Worm (Caenorhabditis elegans): Measurements from ENCODE around the gene clic-1.

clic-1 gene

DNA sequence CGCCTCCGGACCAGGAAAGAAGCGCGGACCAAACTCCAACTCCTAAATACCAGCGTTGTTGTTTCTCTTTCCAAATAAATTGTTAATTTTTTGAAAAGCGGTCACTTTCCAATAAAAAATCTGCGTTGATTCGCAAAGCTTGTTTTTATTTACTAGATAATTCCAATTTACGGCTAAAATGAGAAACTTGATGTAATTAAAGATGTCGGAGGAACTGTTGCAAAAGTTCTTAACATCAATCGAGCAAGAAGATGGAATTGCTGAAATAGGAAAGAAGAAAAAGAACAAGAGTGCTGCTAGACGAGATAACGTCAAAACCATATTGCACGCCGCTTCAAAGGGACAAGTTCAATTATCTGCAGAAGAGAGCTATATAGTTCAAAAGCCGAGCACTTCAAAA, 42.4 kb upstream of the clic-1 start, which contains the start of gene C26F1.3 (continued):
- TF ChIP-seq lin-40 (tag; optimal IDR thresholded peaks at IDR 0.05) (no peak), B0019.2 (GFP tag; conservative IDR thresholded peaks at IDR 0.05) (no peak), madf-10 (tag; optimal IDR thresholded peaks at IDR 0.05) (no peak), egl-18 (GFP tag; IDR thresholded peaks at IDR 0.05) (no peak), Y95B8A.8 (GFP tag; IDR thresholded peaks at IDR 0.05) (no peak), snpc-1.1 (tag; optimal IDR thresholded peaks at IDR 0.05; ENCODE audit: insufficient read depth) (no peak), F55B11.4 (tag; optimal IDR thresholded peaks at IDR 0.05; ENCODE audit: borderline replicate concordance, insufficient read depth) (no peak), ets-4 (GFP tag; optimal IDR thresholded peaks at IDR 0.05) (no peak), ceh-40 (GFP tag; IDR thresholded peaks at IDR 0.05) (no peak), lin-26 (GFP tag; IDR thresholded peaks at IDR 0.05) (no peak), K12H6.12 (tag; optimal IDR thresholded peaks at IDR 0.05) (no peak), cebp-1 (GFP tag; IDR thresholded peaks at IDR 0.05) (no peak), cebp-1 (tag; optimal IDR thresholded peaks at IDR 0.05) (no peak), snpc-1.3 (tag; optimal IDR thresholded peaks at IDR 0.05; ENCODE audit: insufficient read depth) (peak; percentile 0), Y53F4B.3 (GFP tag; IDR thresholded peaks at IDR 0.05) (no peak), lin-54 (GFP tag; optimal IDR thresholded peaks at IDR 0.05) (no peak), atf-7 (tag; optimal IDR thresholded peaks at IDR 0.05) (no peak), lin-35 (GFP tag; optimal IDR thresholded peaks at IDR 0.05) (no peak), dpl-1 (GFP tag; optimal IDR thresholded peaks at IDR 0.05) (no peak), F57A8.1 (GFP tag; optimal IDR thresholded peaks at IDR 0.05) (no peak), nhr-90 (tag; optimal IDR thresholded peaks at IDR 0.05) (no peak), rcor-1 (GFP tag; IDR thresholded peaks at IDR 0.05) (peak; percentile 44; the same call in 1 of the 2 replicates), tbp1 (GFP tag; optimal IDR thresholded peaks at IDR 0.05) (peak; percentile 20), gei-17 (GFP tag; optimal IDR thresholded peaks at IDR 0.05) (no peak), nhr-179 (tag; optimal IDR thresholded peaks at IDR 0.05) (no peak), akir-1 (GFP tag; optimal IDR thresholded peaks at IDR 0.05) (no peak), ceh-91 (GFP tag; IDR thresholded peaks at IDR 0.05) (no peak), ekl-4 (GFP tag; IDR thresholded peaks at IDR 0.05) (no peak), xnd-1 (tag; optimal IDR thresholded peaks at IDR 0.05) (no peak), sptf-2 (GFP tag; optimal IDR thresholded peaks at IDR 0.05) (no peak), rpc-1 (optimal IDR thresholded peaks at IDR 0.05) (no peak), rpc-1 (tag; optimal IDR thresholded peaks at IDR 0.05) (no peak)

DNA sequence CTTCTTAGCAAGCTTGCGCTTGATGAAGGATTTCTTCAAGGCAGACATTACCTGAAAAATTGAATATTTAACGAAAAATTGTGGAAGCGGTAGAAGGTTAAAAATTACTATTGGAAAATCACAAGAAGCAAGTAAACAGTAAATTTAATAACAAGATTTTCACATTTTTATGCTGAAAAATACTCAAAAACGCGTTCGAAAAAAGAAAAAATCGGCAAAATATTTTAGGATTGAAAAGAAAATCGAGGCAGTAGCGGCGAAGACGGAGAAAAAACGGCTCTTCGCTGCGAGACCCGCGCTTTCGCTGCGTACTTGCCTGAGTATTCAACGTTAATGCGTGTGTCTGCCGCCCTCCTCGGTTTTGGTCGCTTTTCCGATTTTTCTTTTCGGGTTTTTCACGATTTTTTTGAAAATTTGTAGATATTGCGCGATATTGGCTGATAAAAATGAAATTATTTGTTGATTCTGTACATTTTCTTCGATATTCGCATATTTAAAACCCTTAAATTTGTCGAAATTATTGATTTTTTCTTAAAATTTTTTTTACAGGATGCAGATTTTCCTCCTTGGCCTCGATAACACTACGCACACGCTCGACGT, 41.4 kb upstream of the clic-1 start, which contains the start of the genes rpl-39 and rps-30:
TSS of gene rpl-39 (minus strand) at position 51 of the 600 bp plus-strand sequence.
TSS of gene rps-30 (plus strand) at position 550 of the 600 bp plus-strand sequence.
- peak; percentile 4 for TF ChIP-seq athp-1 (tag; optimal IDR thresholded peaks at IDR 0.05)
- no peak for TF ChIP-seq Y53F4B.3 (GFP tag; IDR thresholded peaks at IDR 0.05)
- TF ChIP-seq hlh-12 (tag; optimal IDR thresholded peaks at IDR 0.05): no peak
- TF ChIP-seq snpc-1.3 (tag; optimal IDR thresholded peaks at IDR 0.05; ENCODE audit: insufficient read depth): peak; percentile 56
- TF ChIP-seq ama-1 (optimal IDR thresholded peaks at IDR 0.05): no peak
- no peak for TF ChIP-seq ama-1 (GFP tag; optimal IDR thresholded peaks at IDR 0.05)
- no peak for TF ChIP-seq tbx-9 (tag; optimal IDR thresholded peaks at IDR 0.05; ENCODE audit: borderline replicate concordance)
- peak; percentile 10; the same call in 1 of the 2 replicates for TF ChIP-seq C17E4.6 (GFP tag; IDR thresholded peaks at IDR 0.05)
- TF ChIP-seq B0035.1 (tag; optimal IDR thresholded peaks at IDR 0.05): no peak
- TF ChIP-seq die-1 (tag; optimal IDR thresholded peaks at IDR 0.05): no peak
- no peak for TF ChIP-seq Y56A3A.18 (GFP tag; IDR thresholded peaks at IDR 0.05)
- TF ChIP-seq bed-2 (GFP tag; IDR thresholded peaks at IDR 0.05): no peak
- no peak for TF ChIP-seq ceh-79 (tag; optimal IDR thresholded peaks at IDR 0.05)
- TF ChIP-seq T07F8.4 (tag; optimal IDR thresholded peaks at IDR 0.05): no peak
- peak; percentile 52 for TF ChIP-seq ZK185.1 (tag; optimal IDR thresholded peaks at IDR 0.05; ENCODE audit: poor library complexity, severe bottlenecking)
- TF ChIP-seq snpc-4 (GFP tag; optimal IDR thresholded peaks at IDR 0.05): peak; percentile 28
- peak in 3 of 4 experiments; percentile 47 to 73 (median 53) for TF ChIP-seq snpc-4 (tag; optimal IDR thresholded peaks at IDR 0.05)
- peak; percentile 72 for TF ChIP-seq K11D2.4 (GFP tag; IDR thresholded peaks at IDR 0.05)
- TF ChIP-seq ztf-6 (GFP tag; IDR thresholded peaks at IDR 0.05): no peak
- peak; percentile 71 for TF ChIP-seq lin-54 (GFP tag; optimal IDR thresholded peaks at IDR 0.05)
- no peak for TF ChIP-seq F39B2.1 (GFP tag; IDR thresholded peaks at IDR 0.05)
